Worm (Caenorhabditis elegans) whole organism, L1 larva: ENCODE data around the gene cpb-2.
A peak's percentile ranks its signal among the peaks of the same experiment; 100 is the strongest.

ENCODE experiments used
- C16A3.4 ChIP-seq: fragments of 150-350 bp; optimal IDR thresholded peaks from 2 replicates; lab custom pipeline; 2014; ENCODE audit warnings: missing biosample characterization, missing genetic modification characterization
- aha-1 ChIP-seq: fragments of 150-350 bp; optimal IDR thresholded peaks from 2 replicates; lab custom pipeline; 2014; ENCODE audit warnings: missing biosample characterization, missing genetic modification characterization
- alr-1 ChIP-seq: fragments of 200-800 bp; sonication (Bioruptor generic); optimal IDR thresholded peaks from 2 replicates; lab custom pipeline; 2018; ENCODE audit warnings: borderline replicate concordance, mild to moderate bottlenecking, missing genetic modification characterization, missing compliant biosample characterization
- ama-1 ChIP-seq: fragments of 150-350 bp; optimal IDR thresholded peaks from 2 replicates; lab custom pipeline; 2014
- blmp-1 ChIP-seq: fragments of 150-350 bp; optimal IDR thresholded peaks from 2 replicates; lab custom pipeline; 2014; ENCODE audit warnings: missing biosample characterization, missing genetic modification characterization
- ceh-8 ChIP-seq: fragments of 200-800 bp; sonication (Bioruptor generic); optimal IDR thresholded peaks from 2 replicates; lab custom pipeline; 2018; ENCODE audit warnings: mild to moderate bottlenecking, missing genetic modification characterization, moderate library complexity, missing compliant biosample characterization
- ceh-82 ChIP-seq, 3 experiments: fragments of 150-350 bp in 1 of 3; sonication (generic microtip) in 2 of 3; optimal IDR thresholded peaks; 2 replicates each; lab custom pipeline; 2014 to 2017; ENCODE audit warnings: missing biosample characterization in 3 of 3, missing genetic modification characterization in 3 of 3
- ces-1 ChIP-seq: fragments of 150-350 bp; optimal IDR thresholded peaks from 2 replicates; lab custom pipeline; 2014; ENCODE audit warnings: missing biosample characterization, missing genetic modification reagents, missing genetic modification characterization
- dpl-1 ChIP-seq, 3 experiments: fragments of 150-350 bp in 2 of 3; sonication (generic microtip) in 1 of 3; optimal IDR thresholded peaks; 2 replicates each; lab custom pipeline; 2014 to 2017; ENCODE audit warnings: missing biosample characterization in 3 of 3, missing genetic modification characterization in 3 of 3, missing genetic modification reagents in 3 of 3
- efl-3 ChIP-seq: fragments of 200-800 bp; sonication (Bioruptor generic); optimal IDR thresholded peaks from 2 replicates; lab custom pipeline; 2018; ENCODE audit warnings: mild to moderate bottlenecking, missing genetic modification characterization, missing compliant biosample characterization
- elt-2 ChIP-seq: sonication (generic microtip); optimal IDR thresholded peaks from 2 replicates; lab custom pipeline; 2016; ENCODE audit warnings: missing genetic modification characterization, mild to moderate bottlenecking, inconsistent platforms, missing compliant biosample characterization, missing genetic modification reagents
- elt-3 ChIP-seq, 6 experiments: fragments of 150-350 bp in 1 of 6; sonication (generic microtip); optimal IDR thresholded peaks; 2 replicates each; lab custom pipeline; 2017 to 2018; ENCODE audit warnings: missing biosample characterization in 6 of 6, missing genetic modification characterization in 6 of 6, inconsistent platforms in 1 of 6
- fkh-10 ChIP-seq: sonication (generic microtip); optimal IDR thresholded peaks from 2 replicates; lab custom pipeline; 2017; ENCODE audit warnings: missing biosample characterization, missing genetic modification reagents, missing genetic modification characterization
- fos-1 ChIP-seq: fragments of 150-350 bp; optimal IDR thresholded peaks from 2 replicates; lab custom pipeline; 2014; ENCODE audit warnings: missing biosample characterization, missing genetic modification characterization
- grh-1 ChIP-seq: fragments of 200-800 bp; sonication (Bioruptor generic); IDR thresholded peaks from 2 replicates; pipeline ENCODE4 v1.3.6; 2022; ENCODE audit warnings: missing genetic modification reagents, missing genetic modification characterization, missing compliant biosample characterization
- hlh-4 ChIP-seq: sonication (generic microtip); optimal IDR thresholded peaks from 2 replicates; lab custom pipeline; 2016; ENCODE audit warnings: mild to moderate bottlenecking, missing genetic modification characterization, missing compliant biosample characterization
- hpl-2 ChIP-seq: fragments of 150-350 bp; optimal IDR thresholded peaks from 2 replicates; lab custom pipeline; 2014; ENCODE audit warnings: missing biosample characterization, missing genetic modification reagents, missing genetic modification characterization
- isw-1 ChIP-seq: fragments of 200-800 bp; sonication (Bioruptor generic); IDR thresholded peaks from 2 replicates; pipeline ENCODE4 v1.3.6; 2022; ENCODE audit warnings: missing genetic modification characterization, missing compliant biosample characterization
- jun-1 ChIP-seq: fragments of 150-350 bp; optimal IDR thresholded peaks from 2 replicates; lab custom pipeline; 2014; ENCODE audit warnings: missing biosample characterization, missing genetic modification reagents, missing genetic modification characterization
- lin-14 ChIP-seq: fragments of 200-800 bp; sonication (Bioruptor generic); optimal IDR thresholded peaks from 2 replicates; lab custom pipeline; 2018; ENCODE audit warnings: mild to moderate bottlenecking, missing genetic modification characterization, moderate library complexity, missing compliant biosample characterization
- lin-15B ChIP-seq: fragments of 150-350 bp; sonication (generic microtip); optimal IDR thresholded peaks from 3 replicates; lab custom pipeline; 2014; ENCODE audit warnings: missing biosample characterization, missing genetic modification characterization
- lsy-2 ChIP-seq, 2 experiments: fragments of 150-350 bp; optimal IDR thresholded peaks; 2 replicates each; lab custom pipeline; 2014; ENCODE audit warnings: missing biosample characterization in 2 of 2, missing genetic modification characterization in 2 of 2
- mdl-1 ChIP-seq, 2 experiments: fragments of 150-350 bp; optimal IDR thresholded peaks; 2 replicates each; lab custom pipeline; 2014 to 2017; ENCODE audit warnings: missing biosample characterization in 2 of 2, missing genetic modification characterization in 2 of 2, inconsistent platforms in 1 of 2
- mef-2 ChIP-seq: fragments of 150-350 bp; optimal IDR thresholded peaks from 2 replicates; lab custom pipeline; 2014; ENCODE audit warnings: missing biosample characterization, missing genetic modification characterization
- mep-1 ChIP-seq: fragments of 150-350 bp; optimal IDR thresholded peaks from 2 replicates; lab custom pipeline; 2014; ENCODE audit warnings: missing biosample characterization, missing genetic modification characterization
- nhr-11 ChIP-seq: fragments of 150-350 bp; optimal IDR thresholded peaks from 2 replicates; lab custom pipeline; 2014; ENCODE audit warnings: missing biosample characterization, missing genetic modification characterization
- nhr-12 ChIP-seq: sonication (generic microtip); optimal IDR thresholded peaks from 2 replicates; lab custom pipeline; 2017; ENCODE audit warnings: missing biosample characterization, missing genetic modification characterization
- nhr-20 ChIP-seq: sonication (generic microtip); optimal IDR thresholded peaks from 2 replicates; lab custom pipeline; 2016; ENCODE audit warnings: mild to moderate bottlenecking, missing genetic modification characterization, missing compliant biosample characterization
- nhr-237 ChIP-seq: fragments of 150-350 bp; optimal IDR thresholded peaks from 2 replicates; lab custom pipeline; 2014; ENCODE audit warnings: missing biosample characterization, missing genetic modification characterization
- nhr-28 ChIP-seq: fragments of 150-350 bp; optimal IDR thresholded peaks from 2 replicates; lab custom pipeline; 2014; ENCODE audit warnings: missing biosample characterization, missing genetic modification characterization
- nhr-47 ChIP-seq: sonication (generic microtip); optimal IDR thresholded peaks from 2 replicates; lab custom pipeline; 2016; ENCODE audit warnings: mild to moderate bottlenecking, missing genetic modification characterization, moderate library complexity, missing compliant biosample characterization
- nhr-71 ChIP-seq: sonication (generic microtip); optimal IDR thresholded peaks from 2 replicates; lab custom pipeline; 2016; ENCODE audit warnings: mild to moderate bottlenecking, missing genetic modification characterization, moderate library complexity, missing compliant biosample characterization
- nhr-76 ChIP-seq: sonication (generic microtip); optimal IDR thresholded peaks from 2 replicates; lab custom pipeline; 2017; ENCODE audit warnings: missing biosample characterization, missing genetic modification characterization
- nhr-85 ChIP-seq: sonication (generic microtip); peaks from one replicate; lab custom pipeline; 2016; ENCODE audit warnings: missing genetic modification characterization, inconsistent platforms, missing compliant biosample characterization
- nhr-90 ChIP-seq: sonication (generic microtip); optimal IDR thresholded peaks from 2 replicates; lab custom pipeline; 2016; ENCODE audit warnings: mild to moderate bottlenecking, missing genetic modification characterization, missing compliant biosample characterization; ENCODE audit not compliant: poor library complexity
- pag-3 ChIP-seq: sonication (generic microtip); optimal IDR thresholded peaks from 2 replicates; lab custom pipeline; 2017; ENCODE audit warnings: missing genetic modification characterization, mild to moderate bottlenecking, missing compliant biosample characterization, antibody characterized with exemption, borderline replicate concordance; ENCODE audit not compliant: insufficient read depth
- rnt-1 ChIP-seq: sonication (generic microtip); optimal IDR thresholded peaks from 2 replicates; lab custom pipeline; 2016; ENCODE audit warnings: mild to moderate bottlenecking, missing genetic modification characterization, moderate library complexity, missing compliant biosample characterization
- skn-1 ChIP-seq: fragments of 150-350 bp; optimal IDR thresholded peaks from 2 replicates; lab custom pipeline; 2014; ENCODE audit warnings: missing biosample characterization, missing genetic modification characterization
- sptf-1 ChIP-seq: fragments of 150-350 bp; optimal IDR thresholded peaks from 2 replicates; lab custom pipeline; 2014; ENCODE audit warnings: missing biosample characterization, missing genetic modification characterization
- sup-37 ChIP-seq: fragments of 200-800 bp; sonication (Bioruptor generic); optimal IDR thresholded peaks from 2 replicates; lab custom pipeline; 2018; ENCODE audit warnings: mild to moderate bottlenecking, missing genetic modification characterization, missing compliant biosample characterization
- swsn-7 ChIP-seq: sonication (generic microtip); optimal IDR thresholded peaks from 2 replicates; lab custom pipeline; 2016; ENCODE audit warnings: missing genetic modification characterization, missing compliant biosample characterization
- tbx-2 ChIP-seq: sonication (generic microtip); optimal IDR thresholded peaks from 2 replicates; lab custom pipeline; 2016; ENCODE audit warnings: missing genetic modification characterization, missing compliant biosample characterization
- unc-130 ChIP-seq: fragments of 150-350 bp; optimal IDR thresholded peaks from 2 replicates; lab custom pipeline; 2017; ENCODE audit warnings: missing biosample characterization, missing genetic modification characterization, inconsistent platforms
- unc-86 ChIP-seq: sonication (generic microtip); optimal IDR thresholded peaks from 2 replicates; lab custom pipeline; 2016; ENCODE audit warnings: missing genetic modification characterization, missing compliant biosample characterization
- unc-98 ChIP-seq: fragments of 200-800 bp; sonication (Bioruptor generic); IDR thresholded peaks from 2 replicates; pipeline ENCODE4 v1.3.6; 2022; ENCODE audit warnings: missing genetic modification characterization, missing compliant biosample characterization
- vab-15 ChIP-seq: sonication (generic microtip); optimal IDR thresholded peaks from 2 replicates; lab custom pipeline; 2017; ENCODE audit warnings: missing genotype, mild to moderate bottlenecking, missing genetic modification characterization, missing compliant biosample characterization
- zip-4 ChIP-seq: fragments of 200-800 bp; sonication (Bioruptor generic); optimal IDR thresholded peaks from 2 replicates; lab custom pipeline; 2018; ENCODE audit warnings: mild to moderate bottlenecking, missing genetic modification characterization, moderate library complexity, missing compliant biosample characterization
- ztf-4 ChIP-seq: fragments of 150-350 bp; optimal IDR thresholded peaks from 2 replicates; lab custom pipeline; 2014; ENCODE audit warnings: missing biosample characterization, missing genetic modification characterization

cpb-2 gene

DNA sequence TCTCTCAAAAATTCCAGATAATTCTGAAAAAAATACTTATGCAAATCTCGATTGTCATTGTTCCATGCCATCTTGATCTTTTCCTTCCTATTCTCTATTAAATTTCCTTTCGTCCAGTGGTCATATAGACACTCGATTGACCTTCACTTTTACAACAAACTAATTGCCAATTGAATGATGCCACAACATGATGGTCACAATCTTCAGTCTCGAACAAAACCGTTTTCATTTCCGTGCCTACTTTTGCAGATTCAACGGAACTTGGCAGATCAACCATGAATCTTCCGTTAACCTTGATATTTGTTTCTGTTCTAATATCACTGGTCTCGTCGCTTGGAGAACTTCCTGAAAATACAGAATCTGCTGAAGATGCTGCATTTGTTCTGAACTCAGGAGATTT lies 19.2 kb upstream of the cpb-2 start, which contains the start of gene F40H3.2:
F40H3.2 (plus strand) TSS at position 250 of the 400 bp plus-strand sequence.
- TF ChIP-seq aha-1 (no peak), blmp-1 (tag; lab: Kevin White, UChicago) (peak; percentile 50), nhr-76 (no peak), vab-15 (no peak), skn-1 (tag; lab: Kevin White, UChicago) (no peak), pag-3 (tag; lab: Kevin White, UChicago) (peak; percentile 27), nhr-85 (tag; lab: Kevin White, UChicago) (peak; percentile 75), lin-14 (GFP tag; lab: Kevin White, UChicago) (peak; percentile 59)
- TF ChIP-seq, all 84 proteins: peak for 4

DNA sequence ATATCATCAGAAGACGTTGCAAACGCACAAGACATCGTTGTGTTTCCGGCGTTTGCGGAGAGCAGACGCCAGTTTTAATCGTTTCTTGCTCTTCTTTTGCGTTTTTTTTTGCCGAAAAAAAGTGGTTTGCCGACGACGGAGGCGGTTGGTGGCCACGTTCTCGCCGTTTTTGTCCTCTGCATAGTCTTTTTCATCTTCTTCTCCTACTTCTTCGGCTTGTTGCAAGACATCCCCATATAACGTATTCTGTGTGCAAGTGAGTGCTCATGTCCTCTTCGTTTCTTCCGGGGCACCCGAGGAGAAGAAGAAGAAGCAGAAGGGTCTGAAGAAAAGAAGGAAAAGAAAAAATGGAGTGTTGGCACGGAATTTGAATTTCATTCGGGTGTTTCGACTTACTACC lies 17.6 kb upstream of the cpb-2 start:
- TF ChIP-seq lin-14 (GFP tag; lab: Kevin White, UChicago) (peak; percentile 78), ceh-82 (tag; optimal IDR thresholded peaks at IDR 0.05; lab: Kevin White, UChicago) (peak in 1 of 3 experiments; percentile 35), sup-37 (GFP tag; lab: Kevin White, UChicago) (no peak)

DNA sequence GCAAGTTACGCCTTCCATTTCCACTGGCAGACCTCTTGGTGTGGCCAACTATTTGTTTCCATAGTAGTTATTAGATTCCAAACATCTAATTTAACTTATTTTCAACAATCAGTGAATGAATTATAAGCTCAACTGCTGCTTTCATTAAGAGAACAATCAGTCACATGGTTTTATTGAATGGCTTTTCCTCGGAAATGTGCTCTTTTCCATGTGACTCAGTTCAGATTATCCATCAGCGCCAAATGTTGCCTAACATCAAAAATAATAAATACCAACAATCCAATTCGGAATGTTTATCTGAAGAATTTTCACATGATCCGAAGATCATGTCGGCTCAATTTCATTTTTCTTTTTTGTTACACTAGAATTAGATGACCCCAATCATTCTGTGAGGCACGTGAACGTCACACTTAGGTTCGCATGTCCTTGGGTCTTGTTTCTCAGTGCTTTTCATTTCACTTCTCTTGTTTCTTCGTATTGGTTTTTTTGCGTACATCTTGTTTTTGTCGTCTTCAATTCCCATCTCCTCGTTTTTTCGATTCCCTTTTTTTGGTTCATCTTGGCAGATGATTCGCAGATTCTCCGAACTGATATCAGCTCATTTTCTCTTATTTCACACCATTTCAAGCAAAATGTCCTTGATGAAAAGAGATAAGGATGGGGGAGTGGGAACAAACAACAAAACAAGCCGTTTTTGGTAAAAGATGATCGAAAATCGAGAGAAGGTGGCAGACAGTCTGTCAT lies 16.3 kb upstream of the cpb-2 start:
- TF ChIP-seq elt-3 (tag; optimal IDR thresholded peaks at IDR 0.05; lab: Kevin White, UChicago) (peak in 2 of 6 experiments; percentile 12 to 26), lsy-2 (tag; optimal IDR thresholded peaks at IDR 0.05; lab: Kevin White, UChicago) (peak in 1 of 2 experiments; percentile 31), ama-1 (lab: Kevin White, UChicago) (no peak), nhr-47 (tag; lab: Kevin White, UChicago) (peak; percentile 7), unc-86 (tag; lab: Kevin White, UChicago) (no peak), isw-1 (GFP tag; lab: Robert Waterston, UW) (no peak), ztf-4 (tag; lab: Kevin White, UChicago) (no peak), nhr-20 (tag; lab: Kevin White, UChicago) (peak; percentile 50), lin-15B (tag; lab: Kevin White, UChicago) (no peak), nhr-71 (tag; lab: Kevin White, UChicago) (peak; percentile 60), nhr-237 (tag; lab: Kevin White, UChicago) (no peak), mef-2 (no peak), nhr-11 (tag; lab: Kevin White, UChicago) (no peak), rnt-1 (tag; lab: Kevin White, UChicago) (peak; percentile 24), jun-1 (tag; lab: Kevin White, UChicago) (no peak), alr-1 (tag; lab: Kevin White, UChicago) (no peak), grh-1 (GFP tag; lab: Robert Waterston, UW) (no peak), nhr-12 (no peak), C16A3.4 (tag; lab: Kevin White, UChicago) (no peak), nhr-28 (tag; lab: Kevin White, UChicago) (no peak), ceh-82 (tag; optimal IDR thresholded peaks at IDR 0.05; lab: Kevin White, UChicago) (no peak), elt-2 (tag; lab: Kevin White, UChicago) (no peak), skn-1 (tag; lab: Kevin White, UChicago) (no peak), hpl-2 (no peak), fos-1 (tag; lab: Kevin White, UChicago) (no peak), dpl-1 (GFP tag; optimal IDR thresholded peaks at IDR 0.05; lab: Kevin White, UChicago) (no peak), fkh-10 (no peak), ces-1 (GFP tag; lab: Kevin White, UChicago) (no peak), mep-1 (tag; lab: Kevin White, UChicago) (no peak), ceh-8 (GFP tag; lab: Kevin White, UChicago) (no peak), unc-98 (GFP tag; lab: Robert Waterston, UW) (no peak), sup-37 (GFP tag; lab: Kevin White, UChicago) (no peak), mdl-1 (tag; optimal IDR thresholded peaks at IDR 0.05; lab: Kevin White, UChicago) (no peak), swsn-7 (tag; lab: Kevin White, UChicago) (no peak), unc-130 (tag; lab: Kevin White, UChicago) (peak; percentile 20), efl-3 (GFP tag; lab: Kevin White, UChicago) (no peak), zip-4 (GFP tag; lab: Kevin White, UChicago) (no peak), tbx-2 (tag; lab: Kevin White, UChicago) (no peak), sptf-1 (tag; lab: Kevin White, UChicago) (no peak), nhr-90 (tag; lab: Kevin White, UChicago) (no peak), hlh-4 (no peak)
